Fruit fly (Drosophila melanogaster) whole organism, embryonic: ENCODE results near the gene CG42716.
A peak's percentile ranks its signal among the peaks of the same experiment; 100 is the strongest.

ENCODE experiments used
- Atf-2 ChIP-seq: fragments of 200-800 bp; sonication (Bioruptor generic); optimal IDR thresholded peaks from 2 replicates; lab custom pipeline; 2016; ENCODE audit warnings: missing biosample characterization, missing genetic modification characterization
- CG10267 ChIP-seq: fragments of 200-800 bp; sonication (Bioruptor generic); optimal IDR thresholded peaks from 2 replicates; lab custom pipeline; 2018; ENCODE audit warnings: missing biosample characterization, mild to moderate bottlenecking, missing genetic modification characterization, moderate library complexity
- CG10321 ChIP-seq: fragments of 200-800 bp; sonication (Bioruptor generic); IDR thresholded peaks from 2 replicates; pipeline ENCODE4 v1.3.6; 2022; ENCODE audit warnings: missing biosample characterization, missing genetic modification characterization
- CG10654 ChIP-seq: fragments of 200-800 bp; sonication (Bioruptor generic); optimal IDR thresholded peaks from 2 replicates; lab custom pipeline; 2016; ENCODE audit warnings: missing biosample characterization, missing genetic modification characterization
- CG10979 ChIP-seq: fragments of 200-800 bp; sonication (Bioruptor generic); optimal IDR thresholded peaks from 2 replicates; lab custom pipeline; 2018; ENCODE audit warnings: missing biosample characterization, mild to moderate bottlenecking, missing genetic modification characterization, moderate library complexity
- CG11504 ChIP-seq: fragments of 200-800 bp; sonication (Bioruptor generic); optimal IDR thresholded peaks from 3 replicates; lab custom pipeline; 2019; ENCODE audit warnings: missing biosample characterization, mild to moderate bottlenecking, missing genetic modification characterization, moderate library complexity
- CG11696 ChIP-seq: fragments of 200-800 bp; sonication (Bioruptor generic); IDR thresholded peaks from 2 replicates; pipeline ENCODE4 v1.3.6; 2022; ENCODE audit warnings: missing biosample characterization, missing genetic modification characterization
- CG11723 ChIP-seq: fragments of 200-800 bp; sonication (Bioruptor generic); optimal IDR thresholded peaks from 2 replicates; lab custom pipeline; 2017; ENCODE audit warnings: missing biosample characterization, mild to moderate bottlenecking, missing genetic modification characterization
- CG12236 ChIP-seq: fragments of 200-800 bp; sonication (Bioruptor generic); optimal IDR thresholded peaks from 2 replicates; lab custom pipeline; 2016; ENCODE audit warnings: missing biosample characterization, missing genetic modification characterization
- CG13296 ChIP-seq: fragments of 200-800 bp; sonication (Bioruptor generic); optimal IDR thresholded peaks from 3 replicates; lab custom pipeline; 2018; ENCODE audit warnings: missing biosample characterization, mild to moderate bottlenecking, missing genetic modification characterization
- CG14710 ChIP-seq: fragments of 200-800 bp; sonication (Bioruptor generic); optimal IDR thresholded peaks from 3 replicates; lab custom pipeline; 2019; ENCODE audit warnings: missing biosample characterization, mild to moderate bottlenecking, missing genetic modification characterization, moderate library complexity
- CG14860 ChIP-seq: fragments of 200-800 bp; sonication (Bioruptor generic); IDR thresholded peaks from 3 replicates; pipeline ENCODE4 v1.3.6; 2022; ENCODE audit warnings: missing biosample characterization, missing genetic modification characterization; ENCODE audit not compliant: partially characterized antibody
- CG15601 ChIP-seq: fragments of 200-800 bp; sonication (Bioruptor generic); optimal IDR thresholded peaks from 3 replicates; lab custom pipeline; 2019; ENCODE audit warnings: missing biosample characterization, mild to moderate bottlenecking, missing genetic modification characterization, moderate library complexity
- CG15696 ChIP-seq: fragments of 200-800 bp; sonication (Bioruptor generic); optimal IDR thresholded peaks from 2 replicates; lab custom pipeline; 2019; ENCODE audit warnings: missing biosample characterization, mild to moderate bottlenecking, missing genetic modification characterization, moderate library complexity
- CG17359 ChIP-seq: fragments of 200-800 bp; sonication (Bioruptor generic); optimal IDR thresholded peaks from 3 replicates; lab custom pipeline; 2018; ENCODE audit warnings: missing biosample characterization, mild to moderate bottlenecking, missing genetic modification characterization, moderate library complexity
- CG30020 ChIP-seq: fragments of 200-800 bp; optimal IDR thresholded peaks from 2 replicates; lab custom pipeline; 2019; ENCODE audit warnings: missing biosample characterization, mild to moderate bottlenecking, missing genetic modification characterization, moderate library complexity
- CG33557 ChIP-seq: fragments of 200-800 bp; sonication (Bioruptor generic); optimal IDR thresholded peaks from 2 replicates; lab custom pipeline; 2019; ENCODE audit warnings: missing biosample characterization, mild to moderate bottlenecking, missing genetic modification characterization, moderate library complexity
- CG3726 ChIP-seq: fragments of 200-800 bp; sonication (Bioruptor generic); IDR thresholded peaks from 3 replicates; pipeline ENCODE4, ENCODE4 v1.3.6; 2022; ENCODE audit warnings: missing biosample characterization, missing genetic modification characterization
- CG4424 ChIP-seq: fragments of 200-800 bp; sonication (Bioruptor generic); optimal IDR thresholded peaks from 3 replicates; lab custom pipeline; 2016; ENCODE audit warnings: missing biosample characterization, missing genetic modification characterization
- CG5180 ChIP-seq: fragments of 200-800 bp; sonication (Bioruptor generic); optimal IDR thresholded peaks from 3 replicates; lab custom pipeline; 2017; ENCODE audit warnings: missing biosample characterization, missing genetic modification characterization, mild to moderate bottlenecking, moderate library complexity, missing genetic modification reagents
- CG6791 ChIP-seq: fragments of 200-800 bp; sonication (Bioruptor generic); IDR thresholded peaks from 3 replicates; pipeline ENCODE4 v1.3.6; 2022; ENCODE audit warnings: missing biosample characterization, missing genetic modification characterization; ENCODE audit not compliant: partially characterized antibody
- CG7271 ChIP-seq: fragments of 200-800 bp; sonication (Bioruptor generic); optimal IDR thresholded peaks from 2 replicates; lab custom pipeline; 2018; ENCODE audit warnings: missing biosample characterization, mild to moderate bottlenecking, missing genetic modification characterization, moderate library complexity
- CG7357 ChIP-seq: fragments of 200-800 bp; sonication (Bioruptor generic); IDR thresholded peaks from 3 replicates; pipeline ENCODE4 v1.3.6; 2022; ENCODE audit warnings: missing biosample characterization, missing genetic modification characterization
- CG8388 ChIP-seq: fragments of 200-800 bp; sonication (Bioruptor generic); optimal IDR thresholded peaks from 2 replicates; lab custom pipeline; 2019; ENCODE audit warnings: missing biosample characterization, mild to moderate bottlenecking, missing genetic modification characterization, moderate library complexity
- Drgx ChIP-seq: fragments of 200-800 bp; sonication (Bioruptor generic); IDR thresholded peaks from 2 replicates; pipeline ENCODE4 v1.3.6; 2022; ENCODE audit warnings: missing biosample characterization, missing genetic modification characterization
- E2f2 ChIP-seq: fragments of 200-800 bp; sonication (Bioruptor generic); IDR thresholded peaks from 2 replicates; pipeline ENCODE4 v1.3.6; 2022; ENCODE audit warnings: missing biosample characterization, missing genetic modification characterization
- HLH3B ChIP-seq: fragments of 200-800 bp; sonication (Bioruptor generic); IDR thresholded peaks from 2 replicates; pipeline ENCODE4 v1.3.6; 2022; ENCODE audit warnings: missing biosample characterization, missing genetic modification characterization
- Hr51 ChIP-seq, 2 experiments: fragments of 200-800 bp; sonication (Bioruptor generic); optimal IDR thresholded peaks; 2 replicates in 1 of 2; 3 replicates in 1 of 2; lab custom pipeline; 2016 to 2018; ENCODE audit warnings: missing biosample characterization in 2 of 2, missing genetic modification characterization in 2 of 2, mild to moderate bottlenecking in 1 of 2, moderate library complexity in 1 of 2
- Jarid2 ChIP-seq: fragments of 200-800 bp; sonication (Bioruptor generic); optimal IDR thresholded peaks from 3 replicates; lab custom pipeline; 2017; ENCODE audit warnings: mild to moderate bottlenecking, missing biosample characterization, missing genetic modification reagents, missing genetic modification characterization
- MESR4 ChIP-seq: fragments of 200-800 bp; sonication (Bioruptor generic); optimal IDR thresholded peaks from 2 replicates; lab custom pipeline; 2018; ENCODE audit warnings: missing biosample characterization, mild to moderate bottlenecking, missing genetic modification characterization, moderate library complexity
- Mes4 ChIP-seq: fragments of 200-800 bp; sonication (Bioruptor generic); optimal IDR thresholded peaks from 2 replicates; lab custom pipeline; 2016; ENCODE audit warnings: missing biosample characterization, missing genetic modification characterization
- PHDP ChIP-seq: fragments of 200-800 bp; sonication (Bioruptor generic); optimal IDR thresholded peaks from 3 replicates; lab custom pipeline; 2018; ENCODE audit warnings: missing biosample characterization, mild to moderate bottlenecking, missing genetic modification characterization, moderate library complexity
- Ptx1 ChIP-seq: fragments of 200-800 bp; sonication (Bioruptor generic); IDR thresholded peaks from 2 replicates; pipeline ENCODE4 v1.3.6; 2022; ENCODE audit warnings: missing biosample characterization, missing genetic modification characterization
- Sox100B ChIP-seq: fragments of 200-800 bp; sonication (Bioruptor generic); optimal IDR thresholded peaks from 3 replicates; lab custom pipeline; 2018; ENCODE audit warnings: missing biosample characterization, mild to moderate bottlenecking, missing genetic modification characterization
- Stat92E ChIP-seq, 3 experiments: fragments of >200 bp in 2 of 3; fragments of 200-800 bp in 1 of 3; sonication (Bioruptor generic) in 1 of 3; optimal IDR thresholded peaks; 2 replicates each; lab custom pipeline; 2017 to 2019; ENCODE audit warnings: missing biosample characterization in 3 of 3, missing genetic modification characterization in 3 of 3, mild to moderate bottlenecking in 1 of 3, moderate library complexity in 1 of 3
- ara ChIP-seq: fragments of 200-800 bp; sonication (Bioruptor generic); IDR thresholded peaks from 2 replicates; pipeline ENCODE4 v1.3.6; 2022; ENCODE audit warnings: missing biosample characterization, missing genetic modification characterization
- crol ChIP-seq: fragments of 200-800 bp; sonication (Bioruptor generic); IDR thresholded peaks from 2 replicates; pipeline ENCODE4 v1.3.6; 2022; ENCODE audit warnings: missing biosample characterization, missing genetic modification characterization
- eyg ChIP-seq: fragments of 200-800 bp; sonication (Bioruptor generic); optimal IDR thresholded peaks from 3 replicates; lab custom pipeline; 2016; ENCODE audit warnings: missing biosample characterization, missing genetic modification characterization
- fu2 ChIP-seq: fragments of 200-800 bp; sonication (Bioruptor generic); optimal IDR thresholded peaks from 2 replicates; lab custom pipeline; 2016; ENCODE audit warnings: missing biosample characterization, missing genetic modification characterization
- gsb-n ChIP-seq: fragments of 200-800 bp; sonication (Bioruptor generic); optimal IDR thresholded peaks from 3 replicates; lab custom pipeline; 2018; ENCODE audit warnings: missing biosample characterization, mild to moderate bottlenecking, missing genetic modification characterization
- ham ChIP-seq: fragments of 200-800 bp; sonication (Bioruptor generic); IDR thresholded peaks from 2 replicates; pipeline ENCODE4 v1.3.6; 2022; ENCODE audit warnings: missing biosample characterization, missing genetic modification characterization
- kay ChIP-seq: fragments of 200-800 bp; sonication (Bioruptor generic); optimal IDR thresholded peaks from 2 replicates; lab custom pipeline; 2016; ENCODE audit warnings: missing biosample characterization, missing genetic modification characterization
- kni ChIP-seq: fragments of 200-800 bp; sonication (Bioruptor generic); optimal IDR thresholded peaks from 3 replicates; lab custom pipeline; 2017; ENCODE audit warnings: mild to moderate bottlenecking, missing biosample characterization, missing genetic modification reagents, missing genetic modification characterization
- oc ChIP-seq: fragments of 200-800 bp; sonication (Bioruptor generic); optimal IDR thresholded peaks from 2 replicates; lab custom pipeline; 2018; ENCODE audit warnings: missing biosample characterization, mild to moderate bottlenecking, missing genetic modification characterization, moderate library complexity
- onecut ChIP-seq: fragments of 200-800 bp; sonication (Bioruptor generic); IDR thresholded peaks from 2 replicates; pipeline ENCODE4 v1.3.6; 2022; ENCODE audit warnings: missing biosample characterization, missing genetic modification characterization
- p53 ChIP-seq: fragments of 200-800 bp; sonication (Bioruptor generic); optimal IDR thresholded peaks from 2 replicates; lab custom pipeline; 2016; ENCODE audit warnings: missing biosample characterization, missing genetic modification characterization
- twi ChIP-seq: fragments of 200-800 bp; optimal IDR thresholded peaks from 2 replicates; lab custom pipeline; 2019; ENCODE audit warnings: missing biosample characterization, mild to moderate bottlenecking, missing genetic modification characterization, moderate library complexity
- zfh1 ChIP-seq: fragments of 200-800 bp; sonication (Bioruptor generic); IDR thresholded peaks from 3 replicates; pipeline ENCODE4 v1.3.6; 2022; ENCODE audit warnings: missing biosample characterization, missing genetic modification characterization

Gene CG42716

dm6 chr3L:16043045-16043781, 9.6 kb downstream of the CG42716 start (continued):
- peak; percentile 93 for TF ChIP-seq crol (GFP tag; lab: Robert Waterston, UW)
- TF ChIP-seq PHDP (tag; lab: Kevin White, UChicago): peak; percentile 48
- peak; percentile 41 for TF ChIP-seq CG17359 (tag; lab: Kevin White, UChicago)
- no peak for TF ChIP-seq Jarid2 (GFP tag; lab: Kevin White, UChicago)
- peak; percentile 42 for TF ChIP-seq CG13296 (GFP tag; lab: Kevin White, UChicago)
- peak in 1 of 3 experiments; percentile 94 for TF ChIP-seq Stat92E (GFP tag; optimal IDR thresholded peaks at IDR 0.05; lab: Kevin White, UChicago)
- TF ChIP-seq CG7357 (GFP tag; lab: Robert Waterston, UW): peak; percentile 18; the same call in 1 of the 3 replicates
- TF ChIP-seq Mes4 (GFP tag; lab: Kevin White, UChicago): no peak
- TF ChIP-seq CG10267 (tag; lab: Kevin White, UChicago): peak; percentile 72
- peak; percentile 10 for TF ChIP-seq CG5180 (GFP tag; lab: Kevin White, UChicago)
- no peak for TF ChIP-seq CG30020 (tag; lab: Kevin White, UChicago)
- no peak for TF ChIP-seq CG14860
- TF ChIP-seq CG8388 (GFP tag; lab: Kevin White, UChicago): peak; percentile 44
- TF ChIP-seq CG33557 (GFP tag; lab: Kevin White, UChicago): peak; percentile 77
- TF ChIP-seq fu2: no peak
- no peak for TF ChIP-seq CG10321 (GFP tag; lab: Robert Waterston, UW)
- peak; percentile 54 for TF ChIP-seq CG15696 (tag; lab: Kevin White, UChicago)
- TF ChIP-seq oc (tag; lab: Kevin White, UChicago): no peak
- TF ChIP-seq CG14710: peak; percentile 66
- peak; percentile 93 for TF ChIP-seq CG11696
- TF ChIP-seq ara (GFP tag; lab: Robert Waterston, UW): peak; percentile 54; the same call in 1 of the 2 replicates
- TF ChIP-seq Hr51 (GFP tag; optimal IDR thresholded peaks at IDR 0.05; lab: Kevin White, UChicago): peak in 1 of 2 experiments; percentile 51
- peak; percentile 34 for TF ChIP-seq Sox100B
- peak; percentile 43 for TF ChIP-seq CG15601
- TF ChIP-seq CG4424 (GFP tag; lab: Kevin White, UChicago): peak; percentile 34
- no peak for TF ChIP-seq kni (GFP tag; lab: Kevin White, UChicago)
- no peak for TF ChIP-seq CG3726 (GFP tag; lab: Robert Waterston, UW)
- TF ChIP-seq Ptx1 (GFP tag; lab: Robert Waterston, UW): peak; percentile 51; the same call in 1 of the 2 replicates
- TF ChIP-seq CG6791 (GFP tag; lab: Robert Waterston, UW): peak; percentile 50; the same call in 1 of the 3 replicates
- no peak for TF ChIP-seq p53 (GFP tag; lab: Kevin White, UChicago)
- peak; percentile 71 for TF ChIP-seq CG11504
- no peak for TF ChIP-seq MESR4
- TF ChIP-seq gsb-n (tag; lab: Kevin White, UChicago): peak; percentile 55
- peak; percentile 30; the same call in 1 of the 2 replicates for TF ChIP-seq HLH3B (GFP tag; lab: Robert Waterston, UW)
- peak; percentile 62 for TF ChIP-seq CG10979 (tag; lab: Kevin White, UChicago)
- TF ChIP-seq E2f2: peak; percentile 29; the same call in 1 of the 2 replicates
- peak; percentile 13 for TF ChIP-seq CG7271 (tag; lab: Kevin White, UChicago)
- TF ChIP-seq zfh1: 0 out of 3 replicates have a peak, but pooled peaks have one; percentile 37
- no peak for TF ChIP-seq Atf-2
- TF ChIP-seq twi (tag; lab: Kevin White, UChicago): peak; percentile 43
- no peak for TF ChIP-seq onecut (GFP tag; lab: Robert Waterston, UW)
- no peak for TF ChIP-seq CG11723 (GFP tag; lab: Kevin White, UChicago)
- peak; percentile 13 for TF ChIP-seq CG10654
- no peak for TF ChIP-seq ham (GFP tag; lab: Robert Waterston, UW)
- no peak for TF ChIP-seq eyg (GFP tag; lab: Kevin White, UChicago)
- TF ChIP-seq Drgx (GFP tag; lab: Robert Waterston, UW): peak; percentile 73
- TF ChIP-seq kay (GFP tag; lab: Kevin White, UChicago): no peak
- TF ChIP-seq CG12236 (GFP tag; lab: Kevin White, UChicago): no peak
